Worm (Caenorhabditis elegans) whole organism, L4 larva: ENCODE measurements around the gene F36A4.2.

Experiments
- F37D6.2 ChIP-seq: sonication (generic microtip); optimal IDR thresholded peaks from 2 replicates; lab custom pipeline; 2016; ENCODE audit warnings: mild to moderate bottlenecking, missing genetic modification characterization, missing compliant biosample characterization
- T20F7.1 ChIP-seq: fragments of 200-800 bp; sonication (Bioruptor generic); optimal IDR thresholded peaks from 2 replicates; lab custom pipeline; 2018; ENCODE audit warnings: mild to moderate bottlenecking, missing genetic modification characterization, missing compliant biosample characterization
- Y5F2A.4 ChIP-seq: fragments of 200-800 bp; sonication (Bioruptor generic); optimal IDR thresholded peaks from 2 replicates; lab custom pipeline; 2018; ENCODE audit warnings: mild to moderate bottlenecking, missing genetic modification characterization, missing compliant biosample characterization
- attf-4 ChIP-seq: sonication (generic microtip); optimal IDR thresholded peaks from 3 replicates; lab custom pipeline; 2017; ENCODE audit warnings: missing biosample characterization, missing genetic modification characterization
- fos-1 ChIP-seq: fragments of 150-350 bp; optimal IDR thresholded peaks from 2 replicates; lab custom pipeline; 2014; ENCODE audit warnings: missing biosample characterization, missing genetic modification characterization
- jun-1 ChIP-seq: fragments of 150-350 bp; optimal IDR thresholded peaks from 2 replicates; lab custom pipeline; 2014; ENCODE audit warnings: missing biosample characterization, missing genetic modification reagents, missing genetic modification characterization
- lin-13 ChIP-seq: fragments of 150-350 bp; optimal IDR thresholded peaks from 2 replicates; lab custom pipeline; 2014; ENCODE audit warnings: missing biosample characterization, missing genetic modification reagents, missing genetic modification characterization
- mdl-1 ChIP-seq, 2 experiments: fragments of 150-350 bp in 1 of 2; sonication (generic microtip) in 1 of 2; optimal IDR thresholded peaks; 2 replicates each; lab custom pipeline; 2014 to 2017; ENCODE audit warnings: missing biosample characterization in 2 of 2, missing genetic modification characterization in 2 of 2
- nhr-11 ChIP-seq: fragments of 150-350 bp; optimal IDR thresholded peaks from 2 replicates; lab custom pipeline; 2014; ENCODE audit warnings: missing biosample characterization, missing genetic modification characterization
- unc-62 ChIP-seq, 3 experiments: fragments of 150-350 bp in 1 of 3; sonication (generic microtip); optimal IDR thresholded peaks in 2 of 3; peaks in 1 of 3; 1 replicate in 1 of 3; 2 replicates in 2 of 3; lab custom pipeline; 2014 to 2017; ENCODE audit warnings: missing biosample characterization in 3 of 3, missing genetic modification characterization in 3 of 3, missing genetic modification reagents in 3 of 3, missing genotype in 1 of 3
- vab-7 ChIP-seq: fragments of 200-800 bp; sonication (Bioruptor generic); IDR thresholded peaks from 2 replicates; pipeline ENCODE4 v1.3.6; 2022; ENCODE audit warnings: missing genetic modification reagents, missing genetic modification characterization, missing compliant biosample characterization
- zfp-3 ChIP-seq: fragments of 200-800 bp; sonication (Bioruptor generic); conservative IDR thresholded peaks from 2 replicates; pipeline ENCODE4 v1.3.6; 2022; ENCODE audit warnings: missing genetic modification reagents, missing genetic modification characterization, missing compliant biosample characterization

ce11 chrIV:4267320-4267719 lies 3.7 kb upstream of the F36A4.2 start, which contains the start of gene F36A4.4:
- TF ChIP-seq attf-4 (tag; lab: Kevin White, UChicago) (no peak), unc-62 (GFP tag; optimal IDR thresholded peaks at IDR 0.05 in 1 of 2; lab: Kevin White, UChicago) (no peak), unc-62 (tag; optimal IDR thresholded peaks at IDR 0.05; lab: Kevin White, UChicago) (no peak), Y5F2A.4 (GFP tag; lab: Kevin White, UChicago) (no peak), F37D6.2 (tag; lab: Kevin White, UChicago) (no peak), zfp-3 (GFP tag; lab: Robert Waterston, UW) (no peak), mdl-1 (tag; optimal IDR thresholded peaks at IDR 0.05; lab: Kevin White, UChicago) (no peak), vab-7 (no peak), fos-1 (tag; lab: Kevin White, UChicago) (no peak), T20F7.1 (no peak), jun-1 (no peak), nhr-11 (tag; lab: Kevin White, UChicago) (no peak), lin-13 (GFP tag; lab: Kevin White, UChicago) (no peak)
